Fruit fly (Drosophila melanogaster) S2 (cell line): ENCODE results near the gene CG11437.

ENCODE experiments used
- CG8478 ChIP-seq: fragments of >200 bp; optimal IDR thresholded peaks from 2 replicates; lab custom pipeline; 2018
- CTCF ChIP-seq, 2 experiments: fragments of >200 bp; optimal IDR thresholded peaks; 2 replicates each; lab custom pipeline; 2018

dm6 chr3L:22483452-22483851 is 14.8 kb downstream of the CG11437 start:
- TF ChIP-seq CTCF (optimal IDR thresholded peaks at IDR 0.05; lab: Kevin White, UChicago) = no peak
- TF ChIP-seq CG8478 (lab: Kevin White, UChicago) = no peak
